Worm (Caenorhabditis elegans) whole organism, late embryonic: Measurements from ENCODE around the gene F54H12.4.

Experiments
- ceh-30 ChIP-seq: fragments of 150-350 bp; optimal IDR thresholded peaks from 2 replicates; lab custom pipeline; 2014; ENCODE audit warnings: missing biosample characterization, missing genetic modification characterization
- che-1 ChIP-seq: sonication (generic microtip); optimal IDR thresholded peaks from 2 replicates; lab custom pipeline; 2016; ENCODE audit warnings: mild to moderate bottlenecking, missing genetic modification characterization, missing compliant biosample characterization
- eyg-1 ChIP-seq: sonication (generic microtip); optimal IDR thresholded peaks from 2 replicates; lab custom pipeline; 2016; ENCODE audit warnings: missing genotype, missing genetic modification characterization, missing compliant biosample characterization
- fkh-10 ChIP-seq: fragments of 150-350 bp; optimal IDR thresholded peaks from 2 replicates; lab custom pipeline; 2014; ENCODE audit warnings: missing biosample characterization, missing genetic modification reagents, missing genetic modification characterization
- hlh-13 ChIP-seq: fragments of 200-800 bp; sonication (Bioruptor generic); optimal IDR thresholded peaks from 2 replicates; lab custom pipeline; 2018; ENCODE audit warnings: mild to moderate bottlenecking, missing genetic modification characterization, missing compliant biosample characterization
- hlh-30 ChIP-seq: sonication (generic microtip); optimal IDR thresholded peaks from 2 replicates; lab custom pipeline; 2017; ENCODE audit warnings: antibody characterized with exemption, missing genetic modification characterization, missing compliant biosample characterization; ENCODE audit not compliant: insufficient read depth
- pag-3 ChIP-seq: sonication (generic microtip); optimal IDR thresholded peaks from 2 replicates; lab custom pipeline; 2016; ENCODE audit warnings: missing compliant biosample characterization, missing genetic modification characterization, borderline replicate concordance
- pha-4 ChIP-seq: fragments of 150-350 bp; optimal IDR thresholded peaks from 2 replicates; lab custom pipeline; 2018; ENCODE audit warnings: missing biosample characterization, missing genetic modification reagents, missing genetic modification characterization
- ref-2 ChIP-seq: sonication (generic microtip); optimal IDR thresholded peaks from 2 replicates; lab custom pipeline; 2016; ENCODE audit warnings: missing genetic modification characterization, missing compliant biosample characterization
- sdc-2 ChIP-seq: sonication (generic microtip); optimal IDR thresholded peaks from 2 replicates; lab custom pipeline; 2016; ENCODE audit warnings: missing genotype, missing genetic modification characterization, missing compliant biosample characterization
- tbx-2 ChIP-seq: sonication (generic microtip); optimal IDR thresholded peaks from 2 replicates; lab custom pipeline; 2016; ENCODE audit warnings: missing genetic modification characterization, missing compliant biosample characterization
- unc-42 ChIP-seq: sonication (generic microtip); optimal IDR thresholded peaks from 2 replicates; lab custom pipeline; 2016; ENCODE audit warnings: missing genotype, missing genetic modification characterization, missing compliant biosample characterization
- unc-86 ChIP-seq: sonication (generic microtip); optimal IDR thresholded peaks from 2 replicates; lab custom pipeline; 2016; ENCODE audit warnings: missing genetic modification characterization, missing compliant biosample characterization
- ztf-16 ChIP-seq: sonication (generic microtip); optimal IDR thresholded peaks from 2 replicates; lab custom pipeline; 2017; ENCODE audit warnings: missing genetic modification characterization, missing compliant biosample characterization

ce11 chrIII:7969121-7969520, 6.6 kb upstream of the F54H12.4 start, which contains the start of the genes F54H12.8 and F54H12.7:
- no peak for TF ChIP-seq fkh-10
- TF ChIP-seq sdc-2 = no peak
- no peak for TF ChIP-seq unc-42 (tag; lab: Kevin White, UChicago)
- no peak for TF ChIP-seq hlh-13
- TF ChIP-seq tbx-2 = no peak
- TF ChIP-seq pha-4 (tag; lab: Kevin White, UChicago) = no peak
- TF ChIP-seq ceh-30 (tag; lab: Kevin White, UChicago) = no peak
- no peak for TF ChIP-seq eyg-1 (tag; lab: Kevin White, UChicago)
- no peak for TF ChIP-seq ref-2
- no peak for TF ChIP-seq che-1 (tag; lab: Kevin White, UChicago)
- TF ChIP-seq pag-3 = no peak
- TF ChIP-seq hlh-30 (tag; lab: Kevin White, UChicago) = no peak
- no peak for TF ChIP-seq ztf-16 (tag; lab: Kevin White, UChicago)
- TF ChIP-seq unc-86 (tag; lab: Kevin White, UChicago) = no peak
